Worm (Caenorhabditis elegans) whole organism, L3 larva: ENCODE data around the gene F36H5.12.

Source experiments
- ZK546.5 ChIP-seq: sonication (generic microtip); optimal IDR thresholded peaks from 2 replicates; lab custom pipeline; 2017; ENCODE audit warnings: missing biosample characterization, missing genetic modification characterization
- ama-1 ChIP-seq: fragments of 150-350 bp; optimal IDR thresholded peaks from 2 replicates; lab custom pipeline; 2018
- ceh-16 ChIP-seq: sonication (generic microtip); optimal IDR thresholded peaks from 2 replicates; lab custom pipeline; 2017; ENCODE audit warnings: missing biosample characterization, missing genetic modification characterization
- ceh-28 ChIP-seq: fragments of 150-350 bp; optimal IDR thresholded peaks from 2 replicates; lab custom pipeline; 2014; ENCODE audit warnings: missing biosample characterization, missing genetic modification reagents, missing genetic modification characterization
- ceh-82 ChIP-seq: fragments of 150-350 bp; optimal IDR thresholded peaks from 2 replicates; lab custom pipeline; 2014; ENCODE audit warnings: missing biosample characterization, missing genetic modification characterization
- ceh-9 ChIP-seq: sonication (generic microtip); optimal IDR thresholded peaks from 2 replicates; lab custom pipeline; 2018; ENCODE audit warnings: missing biosample characterization, missing genetic modification characterization
- egl-27 ChIP-seq: sonication (generic microtip); optimal IDR thresholded peaks from 4 replicates; lab custom pipeline; 2017; ENCODE audit warnings: missing biosample characterization, missing genetic modification reagents, missing genetic modification characterization
- egl-5 ChIP-seq: fragments of 150-350 bp; optimal IDR thresholded peaks from 2 replicates; lab custom pipeline; 2017; ENCODE audit warnings: missing biosample characterization, missing genetic modification reagents, missing genetic modification characterization, inconsistent platforms
- elt-1 ChIP-seq: fragments of 150-350 bp; optimal IDR thresholded peaks from 2 replicates; lab custom pipeline; 2014; ENCODE audit warnings: missing biosample characterization, missing genetic modification characterization
- elt-2 ChIP-seq: sonication (generic microtip); optimal IDR thresholded peaks from 2 replicates; lab custom pipeline; 2016; ENCODE audit warnings: missing genetic modification reagents, mild to moderate bottlenecking, missing genetic modification characterization, missing compliant biosample characterization
- elt-3 ChIP-seq, 3 experiments: fragments of 150-350 bp in 1 of 3; sonication (generic microtip) in 2 of 3; optimal IDR thresholded peaks; 2 replicates in 2 of 3; 4 replicates in 1 of 3; lab custom pipeline; 2014 to 2017; ENCODE audit warnings: missing biosample characterization in 3 of 3, missing genetic modification characterization in 3 of 3
- eor-1 ChIP-seq, 2 experiments: fragments of 150-350 bp; optimal IDR thresholded peaks; 2 replicates each; lab custom pipeline; 2014 to 2018; ENCODE audit warnings: missing biosample characterization in 2 of 2, missing genetic modification characterization in 2 of 2
- fos-1 ChIP-seq: fragments of 150-350 bp; optimal IDR thresholded peaks from 2 replicates; lab custom pipeline; 2014; ENCODE audit warnings: missing biosample characterization, missing genetic modification characterization
- jun-1 ChIP-seq: fragments of 150-350 bp; optimal IDR thresholded peaks from 2 replicates; lab custom pipeline; 2014; ENCODE audit warnings: missing biosample characterization, missing genetic modification reagents, missing genetic modification characterization
- lin-15B ChIP-seq: fragments of 150-350 bp; optimal IDR thresholded peaks from 2 replicates; lab custom pipeline; 2014; ENCODE audit warnings: missing biosample characterization, missing genetic modification characterization
- lsy-12 ChIP-seq: sonication (generic microtip); optimal IDR thresholded peaks from 2 replicates; lab custom pipeline; 2016; ENCODE audit warnings: mild to moderate bottlenecking, missing genetic modification characterization, missing compliant biosample characterization
- mml-1 ChIP-seq: fragments of 150-350 bp; sonication (generic microtip); optimal IDR thresholded peaks from 3 replicates; lab custom pipeline; 2014; ENCODE audit warnings: missing biosample characterization, missing genetic modification characterization
- nfya-1 ChIP-seq: sonication (generic microtip); optimal IDR thresholded peaks from 2 replicates; lab custom pipeline; 2017; ENCODE audit warnings: missing genetic modification characterization, mild to moderate bottlenecking, missing compliant biosample characterization, antibody characterized with exemption, moderate library complexity; ENCODE audit not compliant: insufficient read depth
- nhr-12 ChIP-seq: fragments of 150-350 bp; optimal IDR thresholded peaks from 2 replicates; lab custom pipeline; 2014; ENCODE audit warnings: missing biosample characterization, missing genetic modification characterization
- nhr-23 ChIP-seq: fragments of 150-350 bp; optimal IDR thresholded peaks from 2 replicates; lab custom pipeline; 2014; ENCODE audit warnings: missing biosample characterization, missing genetic modification reagents, missing genetic modification characterization
- nhr-237 ChIP-seq: fragments of 150-350 bp; optimal IDR thresholded peaks from 2 replicates; lab custom pipeline; 2014; ENCODE audit warnings: missing biosample characterization, missing genetic modification characterization
- nhr-25 ChIP-seq: sonication (generic microtip); optimal IDR thresholded peaks from 2 replicates; lab custom pipeline; 2017; ENCODE audit warnings: missing biosample characterization, missing genetic modification characterization
- nhr-28 ChIP-seq: fragments of 150-350 bp; optimal IDR thresholded peaks from 2 replicates; lab custom pipeline; 2014; ENCODE audit warnings: missing biosample characterization, missing genetic modification characterization
- nhr-43 ChIP-seq: sonication (generic microtip); optimal IDR thresholded peaks from 2 replicates; lab custom pipeline; 2016; ENCODE audit warnings: mild to moderate bottlenecking, missing genetic modification characterization, missing compliant biosample characterization; ENCODE audit not compliant: poor library complexity, severe bottlenecking
- nhr-67 ChIP-seq: fragments of 150-350 bp; optimal IDR thresholded peaks from 2 replicates; lab custom pipeline; 2014; ENCODE audit warnings: missing biosample characterization, missing genetic modification characterization
- nhr-76 ChIP-seq: fragments of 150-350 bp; sonication (generic microtip); optimal IDR thresholded peaks from 5 replicates; lab custom pipeline; 2014; ENCODE audit warnings: missing biosample characterization, missing genetic modification characterization
- nhr-77 ChIP-seq: fragments of 150-350 bp; optimal IDR thresholded peaks from 2 replicates; lab custom pipeline; 2014; ENCODE audit warnings: missing biosample characterization, missing genetic modification characterization
- pha-4 ChIP-seq: fragments of 150-350 bp; optimal IDR thresholded peaks from 2 replicates; lab custom pipeline; 2014; ENCODE audit warnings: missing biosample characterization, missing genetic modification reagents, missing genetic modification characterization
- pqm-1 ChIP-seq: fragments of 150-350 bp; optimal IDR thresholded peaks from 2 replicates; lab custom pipeline; 2017; ENCODE audit warnings: missing biosample characterization, missing genetic modification characterization, inconsistent platforms
- sea-2 ChIP-seq: fragments of 150-350 bp; sonication (generic microtip); optimal IDR thresholded peaks from 4 replicates; lab custom pipeline; 2014; ENCODE audit warnings: missing biosample characterization, missing genetic modification reagents, missing genetic modification characterization
- skn-1 ChIP-seq: fragments of 150-350 bp; optimal IDR thresholded peaks from 2 replicates; lab custom pipeline; 2014; ENCODE audit warnings: missing biosample characterization, missing genetic modification characterization
- snpc-4 ChIP-seq: fragments of 150-350 bp; optimal IDR thresholded peaks from 2 replicates; lab custom pipeline; 2014; ENCODE audit warnings: missing biosample characterization, missing genetic modification characterization
- zag-1 ChIP-seq: fragments of 150-350 bp; optimal IDR thresholded peaks from 2 replicates; lab custom pipeline; 2014; ENCODE audit warnings: missing biosample characterization, missing genetic modification characterization
- ztf-4 ChIP-seq: fragments of 150-350 bp; optimal IDR thresholded peaks from 2 replicates; lab custom pipeline; 2014; ENCODE audit warnings: missing biosample characterization, missing genetic modification characterization

F36H5.12 gene

DNA sequence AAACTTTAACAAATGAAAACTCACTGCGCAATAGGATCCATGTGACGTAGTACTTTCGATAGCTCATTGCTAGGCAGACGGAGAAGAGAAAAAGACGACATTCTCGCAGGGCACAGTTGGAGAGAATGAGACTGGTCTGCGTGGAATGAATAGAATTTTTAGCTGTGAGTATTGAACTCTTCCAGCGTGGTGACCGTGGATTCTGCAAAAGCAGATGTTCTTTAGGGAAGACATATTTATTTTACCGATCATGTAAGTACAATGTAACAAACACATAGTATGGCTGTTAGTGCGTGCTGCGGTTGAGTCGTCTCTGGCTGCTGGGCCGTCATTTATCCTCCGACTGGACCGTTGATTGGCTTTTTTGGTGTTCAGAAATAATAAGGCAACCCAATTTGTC is 10.4 kb downstream of the F36H5.12 start, which contains the start of gene F36H5.9:
F36H5.9 (minus strand) TSS at position 101 of the 400 bp plus-strand sequence.
- TF ChIP-seq ceh-16 (no peak), jun-1 (no peak), pqm-1 (tag; lab: Kevin White, UChicago) (no peak), elt-1 (tag; lab: Kevin White, UChicago) (no peak), mml-1 (tag; lab: Kevin White, UChicago) (no peak), pha-4 (tag; lab: Kevin White, UChicago) (no peak), snpc-4 (tag; lab: Kevin White, UChicago) (no peak), ZK546.5 (tag; lab: Kevin White, UChicago) (no peak), nhr-23 (tag; lab: Kevin White, UChicago) (no peak), ceh-9 (tag; lab: Kevin White, UChicago) (no peak), ceh-82 (tag; lab: Kevin White, UChicago) (no peak), ztf-4 (tag; lab: Kevin White, UChicago) (no peak), nhr-25 (no peak), zag-1 (tag; lab: Kevin White, UChicago) (no peak), ceh-28 (no peak), egl-27 (no peak), skn-1 (tag; lab: Kevin White, UChicago) (no peak), ama-1 (lab: Kevin White, UChicago) (no peak), lin-15B (tag; lab: Kevin White, UChicago) (no peak), sea-2 (GFP tag; lab: Kevin White, UChicago) (no peak)

DNA sequence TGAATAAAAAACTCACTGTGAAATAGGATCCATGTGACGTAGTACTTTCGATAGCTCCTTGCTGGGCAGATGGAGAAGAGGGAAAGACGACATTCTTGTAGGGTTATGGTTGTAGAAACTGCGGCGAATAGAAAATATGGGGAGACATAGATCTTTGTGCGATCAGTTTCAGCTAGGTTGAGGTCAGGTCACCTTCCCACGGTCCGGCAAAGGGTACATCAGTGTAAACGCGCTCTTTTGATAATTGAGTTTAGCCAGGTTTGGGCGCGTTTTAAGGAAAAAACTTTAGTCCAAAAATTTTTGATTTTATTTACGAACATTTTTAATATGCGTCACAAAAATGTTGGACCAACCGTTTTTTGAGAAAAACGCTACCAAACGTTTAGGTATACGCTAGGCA is 13.4 kb downstream of the F36H5.12 start, which contains the start of gene F36H5.17:
F36H5.17 (minus strand) TSS at position 101 of the 400 bp plus-strand sequence.
- TF ChIP-seq jun-1 (no peak), nhr-43 (tag; lab: Kevin White, UChicago) (no peak), ceh-82 (tag; lab: Kevin White, UChicago) (no peak), ceh-28 (no peak), eor-1 (tag; optimal IDR thresholded peaks at IDR 0.05; lab: Kevin White, UChicago) (no peak)

DNA sequence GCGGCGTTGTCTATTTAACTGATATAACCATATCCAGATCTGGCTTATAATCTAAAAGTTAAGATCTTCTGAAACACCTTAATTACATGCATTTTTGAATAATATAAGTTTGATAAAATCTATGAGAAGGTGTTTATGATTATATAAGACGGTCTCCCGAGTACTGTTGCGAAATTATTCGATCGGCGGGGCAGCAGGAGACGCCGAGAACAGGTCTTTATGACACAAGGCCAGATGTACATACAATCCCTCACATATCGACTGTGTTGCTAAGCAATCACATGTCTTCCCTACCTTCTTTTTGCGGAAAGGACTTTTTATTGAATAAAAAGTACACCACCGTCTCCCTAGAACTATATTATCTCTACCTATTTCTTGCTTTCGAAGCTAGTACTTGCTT is 13.9 kb downstream of the F36H5.12 start, which contains the start of gene fbxb-53:
fbxb-53 (plus strand) TSS at position 301 of the 400 bp plus-strand sequence.
- no peak for TF ChIP-seq ceh-9 (tag; lab: Kevin White, UChicago)
- no peak for TF ChIP-seq nfya-1 (tag; lab: Kevin White, UChicago)
- no peak for TF ChIP-seq fos-1 (tag; lab: Kevin White, UChicago)
- no peak for TF ChIP-seq nhr-237 (tag; lab: Kevin White, UChicago)
- no peak for TF ChIP-seq mml-1 (tag; lab: Kevin White, UChicago)
- TF ChIP-seq nhr-28 (tag; lab: Kevin White, UChicago) = no peak
- no peak for TF ChIP-seq ZK546.5 (tag; lab: Kevin White, UChicago)
- no peak for TF ChIP-seq nhr-23 (tag; lab: Kevin White, UChicago)
- no peak for TF ChIP-seq elt-2 (tag; lab: Kevin White, UChicago)
- no peak for TF ChIP-seq elt-3 (tag; optimal IDR thresholded peaks at IDR 0.05; lab: Kevin White, UChicago)
- no peak for TF ChIP-seq pqm-1 (tag; lab: Kevin White, UChicago)
- no peak for TF ChIP-seq ama-1 (lab: Kevin White, UChicago)
- TF ChIP-seq elt-1 (tag; lab: Kevin White, UChicago) = no peak
- TF ChIP-seq nhr-77 (tag; lab: Kevin White, UChicago) = no peak
- no peak for TF ChIP-seq ztf-4 (tag; lab: Kevin White, UChicago)
- no peak for TF ChIP-seq zag-1 (tag; lab: Kevin White, UChicago)
- no peak for TF ChIP-seq ceh-16
- TF ChIP-seq egl-5 (tag; lab: Kevin White, UChicago) = no peak
- TF ChIP-seq nhr-76 (tag; lab: Kevin White, UChicago) = no peak

DNA sequence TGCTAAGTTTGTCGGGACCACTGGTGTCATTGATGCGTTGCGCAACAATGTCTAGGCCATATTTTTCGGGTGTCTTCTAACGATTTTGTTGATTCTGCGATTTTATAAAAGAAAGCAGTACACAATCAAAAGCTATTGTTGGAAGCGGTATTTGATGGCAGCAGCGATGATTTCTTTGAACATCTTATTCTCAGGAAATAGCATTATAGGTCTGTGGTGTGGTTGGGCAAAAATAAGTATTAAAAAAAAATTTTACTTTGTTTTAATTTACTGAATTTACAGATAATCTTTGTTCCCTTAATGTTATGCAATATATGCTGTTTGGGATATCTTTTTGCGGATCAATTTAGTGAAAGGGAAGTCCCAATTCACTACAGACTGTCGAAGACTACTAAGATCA is 14.4 kb downstream of the F36H5.12 start, which contains the start of gene F36H5.10:
F36H5.10 (plus strand) TSS at position 301 of the 400 bp plus-strand sequence.
- TF ChIP-seq lsy-12 (tag; lab: Kevin White, UChicago) (no peak), ama-1 (lab: Kevin White, UChicago) (no peak), ceh-28 (no peak), nhr-43 (tag; lab: Kevin White, UChicago) (no peak)

DNA sequence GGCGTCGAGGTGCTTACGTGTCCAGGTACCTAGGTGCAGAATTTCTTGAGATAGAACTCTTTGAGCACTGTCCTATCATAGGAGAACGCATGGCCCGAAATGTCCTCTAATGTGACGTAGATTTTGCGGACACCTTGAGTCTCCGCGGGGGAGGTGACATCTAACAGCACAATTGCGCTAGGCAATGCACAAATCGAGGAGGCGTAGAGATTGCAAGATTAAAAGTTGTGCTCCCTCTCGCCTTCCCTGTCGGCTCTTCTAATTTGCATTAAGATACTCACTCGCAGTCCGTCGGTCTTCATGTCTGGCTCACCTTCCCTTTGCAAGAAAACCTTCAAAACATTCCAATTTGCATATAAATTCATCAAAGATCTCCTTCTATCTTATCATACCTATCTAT is 17.0 kb downstream of the F36H5.12 start, which contains the start of gene F36H5.18:
F36H5.18 (plus strand) TSS at position 301 of the 400 bp plus-strand sequence.
- TF ChIP-seq mml-1 (tag; lab: Kevin White, UChicago) = no peak
- no peak for TF ChIP-seq eor-1 (tag; optimal IDR thresholded peaks at IDR 0.05; lab: Kevin White, UChicago)
- no peak for TF ChIP-seq egl-5 (tag; lab: Kevin White, UChicago)
- no peak for TF ChIP-seq elt-3 (tag; optimal IDR thresholded peaks at IDR 0.05; lab: Kevin White, UChicago)
- TF ChIP-seq elt-2 (tag; lab: Kevin White, UChicago) = no peak
- TF ChIP-seq ZK546.5 (tag; lab: Kevin White, UChicago) = no peak
- no peak for TF ChIP-seq nhr-12 (tag; lab: Kevin White, UChicago)
- TF ChIP-seq nhr-67 = no peak
- TF ChIP-seq fos-1 (tag; lab: Kevin White, UChicago) = no peak
- no peak for TF ChIP-seq nhr-28 (tag; lab: Kevin White, UChicago)
- TF ChIP-seq, all 47 proteins: peak for 0
